Worm (Caenorhabditis elegans): ENCODE data around the gene srh-21.

ce11 chrV:4972943-4973342 is 46.5 kb downstream of the srh-21 start, which contains the start of gene srsx-9:
- TF ChIP-seq egl-5 (tag; optimal IDR thresholded peaks at IDR 0.05), result no peak
- TF ChIP-seq ZK546.5 (tag; optimal IDR thresholded peaks at IDR 0.05), result no peak
- TF ChIP-seq skn-1 (tag; optimal IDR thresholded peaks at IDR 0.05), result no peak
- no peak for TF ChIP-seq nhr-28 (tag; optimal IDR thresholded peaks at IDR 0.05)
- no peak for TF ChIP-seq aly-2 (tag; optimal IDR thresholded peaks at IDR 0.05)
- TF ChIP-seq lin-39 (tag; optimal IDR thresholded peaks at IDR 0.05), result no peak
